Fruit fly (Drosophila melanogaster) whole organism, embryonic: ENCODE data around the gene cni.

Experiments
- BtbVII ChIP-seq: fragments of 200-800 bp; sonication (Bioruptor generic); optimal IDR thresholded peaks from 3 replicates; lab custom pipeline; 2017; ENCODE audit warnings: missing biosample characterization, mild to moderate bottlenecking, missing genetic modification characterization
- CG10431 ChIP-seq: fragments of 200-800 bp; sonication (Bioruptor generic); optimal IDR thresholded peaks from 3 replicates; lab custom pipeline; 2018; ENCODE audit warnings: missing biosample characterization, mild to moderate bottlenecking, missing genetic modification characterization
- CG10565 ChIP-seq: fragments of 200-800 bp; sonication (Bioruptor generic); optimal IDR thresholded peaks from 3 replicates; lab custom pipeline; 2016; ENCODE audit warnings: missing biosample characterization, mild to moderate bottlenecking, missing genetic modification characterization
- CG11085 ChIP-seq: fragments of 200-800 bp; sonication (Bioruptor generic); IDR thresholded peaks from 2 replicates; pipeline ENCODE4 v1.3.6; 2022; ENCODE audit warnings: missing biosample characterization, missing genetic modification characterization
- CG11504 ChIP-seq: fragments of 200-800 bp; sonication (Bioruptor generic); optimal IDR thresholded peaks from 3 replicates; lab custom pipeline; 2019; ENCODE audit warnings: missing biosample characterization, mild to moderate bottlenecking, missing genetic modification characterization, moderate library complexity
- CG16815 ChIP-seq: fragments of 200-800 bp; sonication (Bioruptor generic); optimal IDR thresholded peaks from 3 replicates; lab custom pipeline; 2017; ENCODE audit warnings: missing biosample characterization, mild to moderate bottlenecking, missing genetic modification characterization
- CG17361 ChIP-seq: fragments of 200-800 bp; sonication (Bioruptor generic); IDR thresholded peaks from 3 replicates; pipeline ENCODE4 v1.3.6; 2022; ENCODE audit warnings: missing biosample characterization, missing genetic modification characterization
- CG17802 ChIP-seq: fragments of 200-800 bp; sonication (Bioruptor generic); optimal IDR thresholded peaks from 2 replicates; lab custom pipeline; 2018; ENCODE audit warnings: missing biosample characterization, mild to moderate bottlenecking, missing genetic modification characterization, moderate library complexity
- CG18262 ChIP-seq: fragments of 200-800 bp; optimal IDR thresholded peaks from 3 replicates; lab custom pipeline; 2019; ENCODE audit warnings: missing biosample characterization, mild to moderate bottlenecking, missing genetic modification characterization, moderate library complexity
- CG30020 ChIP-seq: fragments of 200-800 bp; optimal IDR thresholded peaks from 2 replicates; lab custom pipeline; 2019; ENCODE audit warnings: missing biosample characterization, mild to moderate bottlenecking, missing genetic modification characterization, moderate library complexity
- CG4282 ChIP-seq: fragments of 200-800 bp; sonication (Bioruptor generic); optimal IDR thresholded peaks from 2 replicates; lab custom pipeline; 2016; ENCODE audit warnings: missing biosample characterization, missing genetic modification characterization
- CG4820 ChIP-seq: fragments of 200-800 bp; sonication (Bioruptor generic); optimal IDR thresholded peaks from 3 replicates; lab custom pipeline; 2016; ENCODE audit warnings: missing biosample characterization, missing genetic modification characterization
- Dip3 ChIP-seq: fragments of 200-800 bp; sonication (Bioruptor generic); optimal IDR thresholded peaks from 3 replicates; lab custom pipeline; 2016; ENCODE audit warnings: missing biosample characterization, missing genetic modification characterization
- Doc3 ChIP-seq: fragments of 200-800 bp; sonication (Bioruptor generic); IDR thresholded peaks from 3 replicates; pipeline ENCODE4 v1.3.6; 2022; ENCODE audit warnings: missing biosample characterization, missing genetic modification characterization; ENCODE audit not compliant: partially characterized antibody
- Dp ChIP-seq: fragments of 200-800 bp; sonication (Bioruptor generic); optimal IDR thresholded peaks from 2 replicates; lab custom pipeline; 2018; ENCODE audit warnings: missing biosample characterization, mild to moderate bottlenecking, missing genetic modification characterization, moderate library complexity
- HLH4C ChIP-seq: fragments of 200-800 bp; sonication (Bioruptor generic); IDR thresholded peaks from 3 replicates; pipeline ENCODE4 v1.3.6; 2022; ENCODE audit warnings: missing biosample characterization, missing genetic modification characterization; ENCODE audit not compliant: partially characterized antibody
- Kr ChIP-seq: fragments of 200-800 bp; sonication (Bioruptor generic); optimal IDR thresholded peaks from 2 replicates; lab custom pipeline; 2017; ENCODE audit warnings: missing biosample characterization, mild to moderate bottlenecking, missing genetic modification characterization
- Lpt ChIP-seq: fragments of >200 bp; optimal IDR thresholded peaks from 2 replicates; lab custom pipeline; 2018; ENCODE audit warnings: missing biosample characterization, missing genetic modification characterization
- MESR4 ChIP-seq: fragments of 200-800 bp; sonication (Bioruptor generic); optimal IDR thresholded peaks from 2 replicates; lab custom pipeline; 2018; ENCODE audit warnings: missing biosample characterization, mild to moderate bottlenecking, missing genetic modification characterization, moderate library complexity
- Meics ChIP-seq: fragments of 200-800 bp; sonication (Bioruptor generic); optimal IDR thresholded peaks from 2 replicates; lab custom pipeline; 2017; ENCODE audit warnings: missing biosample characterization, mild to moderate bottlenecking, missing genetic modification characterization
- Mrtf ChIP-seq: fragments of 200-800 bp; sonication (Bioruptor generic); IDR thresholded peaks from 3 replicates; pipeline ENCODE4 v1.3.6; 2022; ENCODE audit warnings: missing biosample characterization, missing genetic modification characterization
- Oaz ChIP-seq: fragments of 200-800 bp; sonication (Bioruptor generic); IDR thresholded peaks from 2 replicates; pipeline ENCODE4 v1.3.6; 2022; ENCODE audit warnings: missing biosample characterization, missing genetic modification characterization
- Oli ChIP-seq: fragments of 200-800 bp; sonication (Bioruptor generic); optimal IDR thresholded peaks from 2 replicates; lab custom pipeline; 2018; ENCODE audit warnings: missing biosample characterization, mild to moderate bottlenecking, missing genetic modification characterization, moderate library complexity
- Pdp1 ChIP-seq, 2 experiments: fragments of 200-800 bp; sonication (Bioruptor generic); optimal IDR thresholded peaks; 3 replicates each; lab custom pipeline; 2016; ENCODE audit warnings: missing biosample characterization in 2 of 2, missing genetic modification characterization in 2 of 2, mild to moderate bottlenecking in 1 of 2, moderate library complexity in 1 of 2
- Rx ChIP-seq: fragments of 200-800 bp; sonication (Bioruptor generic); IDR thresholded peaks from 2 replicates; pipeline ENCODE4 v1.3.6; 2022; ENCODE audit warnings: missing biosample characterization, missing genetic modification characterization
- aop ChIP-seq: fragments of 200-800 bp; sonication (Bioruptor generic); IDR thresholded peaks from 2 replicates; pipeline ENCODE4 v1.3.6; 2022; ENCODE audit warnings: missing biosample characterization, missing genetic modification characterization
- caup ChIP-seq: fragments of 200-800 bp; sonication (Bioruptor generic); optimal IDR thresholded peaks from 3 replicates; lab custom pipeline; 2017; ENCODE audit warnings: missing biosample characterization, mild to moderate bottlenecking, missing genetic modification characterization, moderate library complexity; ENCODE audit not compliant: severe bottlenecking
- croc ChIP-seq: fragments of 200-800 bp; sonication (Bioruptor generic); conservative IDR thresholded peaks from 3 replicates; pipeline ENCODE4 v1.3.6; 2022; ENCODE audit warnings: missing biosample characterization, missing genetic modification characterization
- crol ChIP-seq: fragments of 200-800 bp; sonication (Bioruptor generic); IDR thresholded peaks from 2 replicates; pipeline ENCODE4 v1.3.6; 2022; ENCODE audit warnings: missing biosample characterization, missing genetic modification characterization
- ftz-f1 ChIP-seq: fragments of 200-800 bp; sonication (Bioruptor generic); optimal IDR thresholded peaks from 2 replicates; lab custom pipeline; 2016; ENCODE audit warnings: missing biosample characterization, missing genetic modification characterization
- gfzf ChIP-seq: fragments of 200-800 bp; sonication (Bioruptor generic); optimal IDR thresholded peaks from 2 replicates; lab custom pipeline; 2016; ENCODE audit warnings: missing biosample characterization, mild to moderate bottlenecking, missing genetic modification characterization, moderate library complexity
- hb ChIP-seq: fragments of 200-800 bp; sonication (Bioruptor generic); IDR thresholded peaks from 3 replicates; pipeline ENCODE4 v1.3.6; 2022; ENCODE audit warnings: missing biosample characterization, missing genetic modification characterization; ENCODE audit not compliant: partially characterized antibody
- hth ChIP-seq: fragments of >200 bp; optimal IDR thresholded peaks from 2 replicates; lab custom pipeline; 2017; ENCODE audit warnings: inconsistent platforms
- knrl ChIP-seq: fragments of 200-800 bp; sonication (Bioruptor generic); IDR thresholded peaks from 3 replicates; pipeline ENCODE4 v1.3.6; 2022; ENCODE audit warnings: missing biosample characterization, missing genetic modification characterization; ENCODE audit not compliant: partially characterized antibody
- nom ChIP-seq: fragments of 200-800 bp; sonication (Bioruptor generic); optimal IDR thresholded peaks from 2 replicates; lab custom pipeline; 2017; ENCODE audit warnings: missing biosample characterization, missing genetic modification characterization, mild to moderate bottlenecking, moderate library complexity, missing genetic modification reagents
- oc ChIP-seq: fragments of 200-800 bp; sonication (Bioruptor generic); optimal IDR thresholded peaks from 2 replicates; lab custom pipeline; 2018; ENCODE audit warnings: missing biosample characterization, mild to moderate bottlenecking, missing genetic modification characterization, moderate library complexity
- org-1 ChIP-seq: fragments of 200-800 bp; sonication (Bioruptor generic); optimal IDR thresholded peaks from 2 replicates; lab custom pipeline; 2017; ENCODE audit warnings: missing biosample characterization, missing genetic modification characterization
- pita ChIP-seq: fragments of 200-800 bp; sonication (Bioruptor generic); optimal IDR thresholded peaks from 2 replicates; lab custom pipeline; 2017; ENCODE audit warnings: missing biosample characterization, mild to moderate bottlenecking, missing genetic modification characterization
- sens ChIP-seq: fragments of 200-800 bp; sonication (Bioruptor generic); peaks from one replicate; lab custom pipeline; 2016; ENCODE audit warnings: missing biosample characterization, missing genetic modification characterization
- stc ChIP-seq: fragments of 200-800 bp; sonication (Bioruptor generic); IDR thresholded peaks from 2 replicates; pipeline ENCODE4 v1.3.6; 2022; ENCODE audit warnings: missing biosample characterization, missing genetic modification characterization
- ttk ChIP-seq: fragments of 200-800 bp; sonication (Bioruptor generic); IDR thresholded peaks from 2 replicates; pipeline ENCODE4 v2.1.2; 2022; ENCODE audit warnings: missing biosample characterization, missing genetic modification characterization

cni gene

DNA sequence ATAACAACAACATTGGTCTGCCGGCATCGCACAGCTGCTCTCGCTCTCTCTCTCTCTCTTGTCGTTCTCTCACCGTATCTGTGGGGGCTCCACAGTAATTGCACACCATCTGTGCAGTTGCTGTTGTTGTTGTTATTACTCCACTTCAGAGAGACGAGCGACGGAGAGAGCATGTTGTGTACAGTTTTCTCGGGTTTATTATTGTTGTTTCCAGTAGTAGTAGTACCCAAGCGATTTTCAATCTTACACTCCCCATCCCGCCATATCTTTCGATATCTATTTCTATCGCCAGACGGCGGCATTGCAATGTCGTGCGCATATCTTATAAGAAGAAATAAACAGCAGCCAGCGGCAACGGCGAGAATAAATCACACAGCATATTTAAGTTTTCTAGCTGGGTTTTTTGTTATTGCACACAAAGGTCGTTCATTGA is 42.4 kb downstream of the cni start (continued):
- TF ChIP-seq Meics (no peak), Oli (tag; lab: Kevin White, UChicago) (no peak), ftz-f1 (GFP tag; lab: Kevin White, UChicago) (peak; percentile 6), Doc3 (no peak), aop (GFP tag; lab: Robert Waterston, UW) (no peak), CG16815 (GFP tag; lab: Kevin White, UChicago) (no peak), Rx (GFP tag; lab: Robert Waterston, UW) (no peak), oc (tag; lab: Kevin White, UChicago) (no peak), Mrtf (GFP tag; lab: Robert Waterston, UW) (no peak), caup (GFP tag; lab: Kevin White, UChicago) (no peak), MESR4 (GFP tag; lab: Kevin White, UChicago) (no peak), Pdp1 (GFP tag; optimal IDR thresholded peaks at IDR 0.05; lab: Kevin White, UChicago) (no peak), crol (GFP tag; lab: Robert Waterston, UW) (no peak), CG10431 (no peak), CG17802 (tag; lab: Kevin White, UChicago) (no peak), pita (GFP tag; lab: Kevin White, UChicago) (no peak), BtbVII (GFP tag; lab: Kevin White, UChicago) (no peak), CG10565 (GFP tag; lab: Kevin White, UChicago) (no peak), CG17361 (GFP tag; lab: Robert Waterston, UW) (no peak), CG18262 (no peak), Oaz (no peak), CG4820 (GFP tag; lab: Kevin White, UChicago) (no peak), CG4282 (GFP tag; lab: Kevin White, UChicago) (no peak), HLH4C (GFP tag; lab: Robert Waterston, UW) (no peak)

- TF ChIP-seq org-1: no peak
- no peak for TF ChIP-seq gfzf (GFP tag; lab: Kevin White, UChicago)
- no peak for TF ChIP-seq Dip3 (GFP tag; lab: Kevin White, UChicago)
- no peak for TF ChIP-seq CG30020 (tag; lab: Kevin White, UChicago)
- TF ChIP-seq sens (GFP tag; lab: Kevin White, UChicago): peak; percentile 75
- TF ChIP-seq Dp (GFP tag; lab: Kevin White, UChicago): no peak
- no peak for TF ChIP-seq CG11504
- TF ChIP-seq ttk (GFP tag; lab: Robert Waterston, UW): no peak
- TF ChIP-seq hth (lab: Kevin White, UChicago): no peak
- no peak for TF ChIP-seq Lpt (GFP tag; lab: Kevin White, UChicago)
- TF ChIP-seq stc: no peak
- TF ChIP-seq knrl: no peak
- no peak for TF ChIP-seq croc (GFP tag; lab: Robert Waterston, UW)
- TF ChIP-seq nom (GFP tag; lab: Kevin White, UChicago): peak; percentile 27
- TF ChIP-seq CG11085: no peak
- no peak for TF ChIP-seq Kr (GFP tag; lab: Kevin White, UChicago)
- TF ChIP-seq hb (GFP tag; lab: Robert Waterston, UW): no peak
- TF ChIP-seq, all 482 proteins: peak for 2
These were observed 43.1 kb downstream of the cni start for dm6 chr2L:16267159-16268065.
